Fruit fly (Drosophila melanogaster): Measurements from ENCODE around the gene Lip1.

DNA sequence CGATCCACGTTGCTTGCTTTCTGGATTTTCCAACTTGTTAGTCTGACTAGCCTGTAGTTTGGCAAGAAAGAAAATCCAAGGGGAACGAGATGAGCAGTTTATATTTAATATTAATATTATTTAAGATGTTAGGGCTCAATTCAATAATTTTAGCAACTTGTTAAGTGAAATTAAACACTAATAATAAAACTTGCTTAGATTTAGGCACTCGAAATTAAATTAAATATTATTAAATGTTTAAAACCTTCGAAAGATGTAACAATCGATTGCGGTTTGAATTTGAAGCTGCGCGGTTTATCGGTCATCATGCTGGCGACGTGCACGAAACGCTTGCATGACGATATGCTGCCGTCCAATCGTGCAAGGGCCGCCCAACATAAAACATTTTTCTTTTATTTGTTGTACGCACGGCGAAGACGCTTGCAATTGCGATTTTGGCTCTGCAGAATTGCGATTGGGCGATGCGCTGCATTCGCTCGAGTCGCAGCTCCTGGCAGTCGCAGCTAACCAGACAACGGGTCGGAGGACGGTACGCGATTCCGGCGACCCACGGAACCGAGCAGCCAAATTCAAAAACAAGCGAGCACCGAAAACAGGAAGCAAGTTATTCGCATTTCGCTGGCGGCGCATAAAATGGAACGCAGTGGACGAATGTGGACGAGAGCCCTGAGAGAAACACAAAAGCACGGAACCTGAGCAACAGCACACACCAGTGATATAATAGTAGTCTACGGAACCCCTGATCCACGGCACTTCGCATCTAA lies 35.8 kb upstream of the Lip1 start, which contains the start of the genes Vha16-5 and CG12299:
- TF ChIP-seq CTCF (optimal IDR thresholded peaks at IDR 0.05) (no peak), CG8478 (optimal IDR thresholded peaks at IDR 0.05) (no peak)
